Worm (Caenorhabditis elegans): ENCODE results near the gene ncx-1.

Gene ncx-1

DNA sequence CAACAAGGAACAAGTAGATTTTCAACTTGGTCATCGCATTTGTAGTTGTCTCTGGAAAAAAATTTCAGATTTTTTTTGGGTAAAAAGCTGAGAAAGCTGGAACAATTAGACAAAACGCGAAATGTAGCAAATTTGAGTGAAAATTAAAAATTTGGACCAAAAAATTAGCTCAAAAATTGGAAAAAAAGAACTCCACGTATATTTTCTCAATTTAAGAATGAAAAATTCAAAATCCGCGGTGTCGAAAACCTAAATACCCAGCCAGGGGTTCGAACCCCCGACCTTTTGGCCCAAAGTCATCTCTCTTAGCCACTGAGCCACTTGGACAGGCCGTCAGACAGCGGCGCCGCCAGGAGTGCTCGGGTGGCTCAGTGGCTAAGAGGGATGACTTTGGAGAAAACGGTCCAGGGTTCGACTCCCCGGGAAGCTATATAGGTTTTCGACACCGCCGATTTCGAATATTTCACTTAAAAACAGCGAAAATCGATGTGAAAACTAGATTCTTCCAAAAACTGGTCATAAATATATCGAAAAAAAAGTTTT, at the start of gene ncx-1:
Gene ncx-1 (minus strand): TSS at position 51 of the 543 bp plus-strand sequence.
- no peak for TF ChIP-seq dpff-1 (tag; optimal IDR thresholded peaks at IDR 0.05)
- no peak for TF ChIP-seq rcor-1 (GFP tag; IDR thresholded peaks at IDR 0.05)
- no peak for TF ChIP-seq lin-26 (GFP tag; IDR thresholded peaks at IDR 0.05)
- TF ChIP-seq unc-62 (GFP tag; optimal IDR thresholded peaks at IDR 0.05), result no peak
- TF ChIP-seq zfh-2 (GFP tag; conservative IDR thresholded peaks at IDR 0.05), result peak; percentile 69
- no peak for TF ChIP-seq F23B12.7 (tag; optimal IDR thresholded peaks at IDR 0.05; ENCODE audit: insufficient read depth)
- TF ChIP-seq Y67H2A.10 (GFP tag; conservative IDR thresholded peaks at IDR 0.05), result no peak

DNA sequence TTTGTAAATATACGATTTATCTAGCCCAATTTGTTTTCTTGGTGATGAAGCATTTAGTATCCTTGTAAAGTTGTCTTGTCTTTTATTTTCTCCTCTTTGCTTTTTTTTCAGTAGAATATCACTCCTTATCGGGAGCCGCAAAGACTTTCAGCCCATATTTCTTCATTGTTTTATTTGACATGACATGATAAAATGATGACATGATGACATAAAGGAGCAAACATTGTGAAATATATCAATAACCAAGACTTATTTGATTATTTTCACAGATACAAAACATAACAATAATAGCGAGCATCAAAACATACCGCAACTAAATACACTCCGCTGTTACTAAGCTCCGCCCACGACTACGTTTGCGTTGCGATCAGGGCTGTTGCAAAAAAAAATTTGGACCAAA, 45.3 kb upstream of the ncx-1 start:
- TF ChIP-seq mes-4 (tag; optimal IDR thresholded peaks at IDR 0.05), result no peak
- no peak for TF ChIP-seq K11D2.4 (GFP tag; IDR thresholded peaks at IDR 0.05)
- no peak for TF ChIP-seq aptf-3 (GFP tag; IDR thresholded peaks at IDR 0.05)
- no peak for TF ChIP-seq attf-5 (GFP tag; optimal IDR thresholded peaks at IDR 0.05)
- TF ChIP-seq Y53F4B.3 (GFP tag; IDR thresholded peaks at IDR 0.05), result no peak
- TF ChIP-seq ekl-4 (GFP tag; IDR thresholded peaks at IDR 0.05), result no peak
- TF ChIP-seq snpc-4 (GFP tag; optimal IDR thresholded peaks at IDR 0.05), result no peak
- no peak for TF ChIP-seq snpc-4 (tag; optimal IDR thresholded peaks at IDR 0.05)
- TF ChIP-seq nhr-179 (tag; optimal IDR thresholded peaks at IDR 0.05), result no peak
- TF ChIP-seq xnd-1 (tag; optimal IDR thresholded peaks at IDR 0.05), result no peak
- no peak for TF ChIP-seq mel-28 (tag; optimal IDR thresholded peaks at IDR 0.05; ENCODE audit: borderline replicate concordance)
- TF ChIP-seq repo-1 (tag; optimal IDR thresholded peaks at IDR 0.05), result no peak
- no peak for TF ChIP-seq madf-3 (GFP tag; IDR thresholded peaks at IDR 0.05)
- no peak for TF ChIP-seq C17E4.6 (GFP tag; IDR thresholded peaks at IDR 0.05)
- no peak for TF ChIP-seq ztf-28 (GFP tag; IDR thresholded peaks at IDR 0.05)
- no peak for TF ChIP-seq Y53G8AR.9 (GFP tag; conservative IDR thresholded peaks at IDR 0.05)

DNA sequence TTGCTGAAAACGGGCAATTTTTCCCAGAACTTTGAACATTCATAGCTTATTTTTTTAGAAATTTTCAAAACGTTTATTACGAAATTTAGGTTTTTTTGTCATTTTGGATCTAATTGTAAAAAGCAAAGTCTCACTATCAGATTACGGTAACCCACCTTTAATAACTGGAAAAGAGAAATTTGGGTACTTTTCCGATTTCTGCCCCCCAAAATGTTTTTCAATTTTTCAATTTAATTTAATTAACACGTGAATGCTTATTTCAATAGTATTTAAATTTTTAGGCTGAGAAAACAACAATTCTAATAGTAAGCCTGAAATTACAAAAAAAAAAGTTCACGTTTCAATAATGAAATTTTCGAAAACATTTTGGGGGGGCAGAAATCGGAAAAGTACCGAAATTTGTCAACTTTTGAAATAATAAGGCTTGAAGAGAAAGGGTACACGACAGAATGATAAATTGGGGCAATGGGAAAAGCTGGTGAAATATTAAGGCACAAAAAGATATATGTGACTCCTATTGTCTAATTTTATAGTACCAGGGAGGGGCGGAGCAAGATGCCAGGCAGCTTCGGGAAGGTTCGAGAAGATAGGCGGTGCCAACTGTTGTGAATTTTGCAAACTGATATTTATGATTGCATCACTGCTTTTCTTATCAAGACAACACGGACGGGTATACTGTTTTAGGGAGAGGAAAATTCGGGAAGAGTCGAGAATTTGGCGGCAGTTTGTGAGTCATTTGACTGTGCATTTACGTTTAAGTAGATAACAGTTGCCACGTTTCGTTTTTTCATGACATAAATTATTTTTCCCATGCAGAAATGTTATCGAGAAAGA, 43.8 kb upstream of the ncx-1 start, which contains the start of gene F19B2.5:
Gene F19B2.5 (minus strand): TSS at position 107 of the 834 bp plus-strand sequence.
- TF ChIP-seq gei-17 (GFP tag; optimal IDR thresholded peaks at IDR 0.05), result peak; percentile 51
- TF ChIP-seq dpff-1 (tag; optimal IDR thresholded peaks at IDR 0.05), result peak; percentile 47
- TF ChIP-seq dox-1 (GFP tag; IDR thresholded peaks at IDR 0.05), result peak; percentile 60; the same call in 1 of the 2 replicates
- TF ChIP-seq let-526 (GFP tag; IDR thresholded peaks at IDR 0.05), result peak; percentile 36; the same call in 1 of the 2 replicates
- TF ChIP-seq pha-4 (tag; optimal IDR thresholded peaks at IDR 0.05), result peak; percentile 66
- peak; percentile 95 for TF ChIP-seq atf-7 (tag; optimal IDR thresholded peaks at IDR 0.05)
- peak; percentile 52 for TF ChIP-seq rpc-1 (optimal IDR thresholded peaks at IDR 0.05)
- TF ChIP-seq rpc-1 (tag; optimal IDR thresholded peaks at IDR 0.05), result no peak
- peak; percentile 81 for TF ChIP-seq B0336.3 (GFP tag; IDR thresholded peaks at IDR 0.05)
- peak; percentile 16 for TF ChIP-seq lsl-1 (GFP tag; optimal IDR thresholded peaks at IDR 0.05)
- TF ChIP-seq lin-54 (GFP tag; optimal IDR thresholded peaks at IDR 0.05), result peak; percentile 34
- TF ChIP-seq ceh-79 (tag; optimal IDR thresholded peaks at IDR 0.05), result no peak
- peak; percentile 83; the same call in 1 of the 2 replicates for TF ChIP-seq nfyb-1 (GFP tag; IDR thresholded peaks at IDR 0.05)
- TF ChIP-seq akir-1 (GFP tag; optimal IDR thresholded peaks at IDR 0.05), result peak; percentile 51
- no peak for TF ChIP-seq aptf-3 (GFP tag; IDR thresholded peaks at IDR 0.05)
- TF ChIP-seq mxl-1 (tag; optimal IDR thresholded peaks at IDR 0.05), result no peak
- peak; percentile 66 for TF ChIP-seq tlf-1 (GFP tag; optimal IDR thresholded peaks at IDR 0.05)
- TF ChIP-seq hsf-1 (GFP tag; IDR thresholded peaks at IDR 0.05), result peak; percentile 97
- no peak for TF ChIP-seq Y79H2A.3 (GFP tag; conservative IDR thresholded peaks at IDR 0.05)
- TF ChIP-seq nhr-90 (tag; optimal IDR thresholded peaks at IDR 0.05), result peak; percentile 11
- peak; percentile 71 for TF ChIP-seq ama-1 (optimal IDR thresholded peaks at IDR 0.05)
- no peak for TF ChIP-seq ama-1 (GFP tag; optimal IDR thresholded peaks at IDR 0.05)
- TF ChIP-seq sea-2 (GFP tag; IDR thresholded peaks at IDR 0.05), result 0 out of 2 replicates have a peak, but pooled peaks have one; percentile 19
- TF ChIP-seq tbp1 (GFP tag; optimal IDR thresholded peaks at IDR 0.05), result peak; percentile 34
- TF ChIP-seq lag-1 (GFP tag; IDR thresholded peaks at IDR 0.05), result no peak
- TF ChIP-seq nhr-80 (tag; optimal IDR thresholded peaks at IDR 0.05), result peak; percentile 44
